Fruit fly (Drosophila melanogaster): ENCODE data around the gene CG8112.

Gene CG8112

dm6 chr3R:8747134-8747870, 34.6 kb downstream of the CG8112 start, which contains the start of the genes CG9801 and Nasp:
Gene CG9801, minus strand, starts transcription at chr3R:8747675.
Gene Nasp, plus strand, starts transcription at chr3R:8747798.
- TF ChIP-seq CG8478 (optimal IDR thresholded peaks at IDR 0.05) (no peak), CTCF (optimal IDR thresholded peaks at IDR 0.05) (peak; percentile 45 to 51)

- no peak for TF ChIP-seq CG8478 (optimal IDR thresholded peaks at IDR 0.05)
- no peak for TF ChIP-seq CTCF (optimal IDR thresholded peaks at IDR 0.05)
Observed at dm6 chr3R:8747871-8748775, 35.4 kb downstream of the CG8112 start.

DNA sequence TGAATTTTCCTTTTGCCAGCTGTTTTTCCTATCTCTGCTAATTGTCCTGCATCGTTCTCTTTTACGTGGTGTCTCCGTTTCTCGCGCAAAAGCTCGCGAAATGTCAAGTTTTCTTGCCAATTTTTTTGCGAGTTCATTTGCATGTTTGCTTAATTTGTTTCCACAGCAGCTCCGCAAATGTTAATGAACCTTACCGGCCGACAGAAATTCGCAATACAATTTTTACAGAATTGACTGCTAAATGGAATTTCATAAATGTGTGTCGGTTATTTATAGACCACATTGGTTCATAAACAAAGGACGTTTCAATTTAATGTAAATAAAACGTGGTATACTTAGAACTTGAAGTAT, 36.0 kb downstream of the CG8112 start:
- no peak for TF ChIP-seq CTCF (optimal IDR thresholded peaks at IDR 0.05)
- no peak for TF ChIP-seq CG8478 (optimal IDR thresholded peaks at IDR 0.05)

Measured in S2 (cell line).